Fruit fly (Drosophila melanogaster): ENCODE measurements around the gene CG34112.

DNA sequence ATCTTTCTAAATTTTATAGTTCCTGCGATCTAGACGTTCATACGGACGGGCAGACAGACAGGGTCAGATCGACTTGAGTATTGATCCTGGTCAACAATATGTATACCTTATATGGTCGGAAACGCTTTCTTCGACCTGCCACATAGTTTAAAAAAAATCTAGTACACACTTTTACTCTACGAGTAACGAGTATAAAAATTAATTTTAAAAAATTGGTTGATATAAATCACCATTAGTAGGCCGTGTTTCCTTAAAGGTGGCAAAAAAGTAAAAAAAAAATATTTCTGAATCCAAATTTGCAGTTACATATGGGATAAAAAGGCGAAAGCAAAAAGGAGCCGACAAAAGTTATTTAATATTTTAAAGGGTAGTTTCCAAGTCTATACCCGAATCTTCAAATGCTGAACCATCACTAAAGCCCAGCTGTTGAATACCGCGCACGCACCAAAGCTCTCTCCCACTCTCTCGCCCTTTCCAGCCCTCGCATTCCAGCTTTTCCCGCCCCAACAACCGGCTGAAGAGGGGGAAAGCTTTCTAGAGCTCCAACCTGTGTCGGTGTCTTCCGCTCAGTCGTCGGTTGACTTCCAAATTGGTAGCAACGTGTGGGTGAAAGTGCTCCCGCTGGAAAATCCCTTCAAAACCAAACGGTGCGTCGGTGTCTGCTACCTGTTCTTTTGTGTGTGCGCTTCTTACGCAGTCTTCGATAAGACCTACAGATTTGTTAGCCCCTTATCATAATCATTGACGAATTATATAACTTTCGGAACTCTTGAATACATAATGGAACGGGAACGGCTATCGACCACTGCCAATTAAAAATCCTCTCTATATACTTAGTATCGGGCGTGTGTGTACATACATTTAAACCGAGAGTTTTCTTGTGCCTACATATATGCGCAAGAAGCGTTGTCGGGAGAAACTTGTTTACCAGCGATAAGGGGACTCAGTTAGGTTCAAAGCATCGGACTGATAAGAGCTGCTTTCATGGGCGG lies 15.4 kb downstream of the CG34112 start, which contains the start of gene Sfxn1-3:
- TF ChIP-seq psq (GFP tag; optimal IDR thresholded peaks at IDR 0.05) (peak; percentile 21), h (GFP tag; optimal IDR thresholded peaks at IDR 0.05) (peak; percentile 74), pan (optimal IDR thresholded peaks at IDR 0.05) (no peak), Abd-B (GFP tag; optimal IDR thresholded peaks at IDR 0.05) (no peak), fru (GFP tag; optimal IDR thresholded peaks at IDR 0.05) (no peak), woc (GFP tag; optimal IDR thresholded peaks at IDR 0.05) (peak; percentile 84), foxo (GFP tag; optimal IDR thresholded peaks at IDR 0.05) (peak in 1 of 2 experiments; percentile 45), OdsH (GFP tag; optimal IDR thresholded peaks at IDR 0.05) (peak; percentile 61), jim (GFP tag; optimal IDR thresholded peaks at IDR 0.05) (peak; percentile 28)
